Fruit fly (Drosophila melanogaster): ENCODE results near the gene CG42507.

CG42507 gene

dm6 chr3L:14757464-14758384 is at the start of gene CG42507:
TSS of gene CG42507 (minus strand) at chr3L:14757962.
- TF ChIP-seq CG16813 (GFP tag; IDR thresholded peaks at IDR 0.05; ENCODE audit: partially characterized antibody) (0 out of 3 replicates have a peak, but pooled peaks have one; percentile 29), MESR4 (GFP tag; optimal IDR thresholded peaks at IDR 0.05) (peak; percentile 3), CG6813 (GFP tag; optimal IDR thresholded peaks at IDR 0.05) (peak; percentile 57), CG15269 (tag; optimal IDR thresholded peaks at IDR 0.05) (peak; percentile 30), CG4404 (GFP tag; IDR thresholded peaks at IDR 0.05) (no peak), CG12299 (tag; optimal IDR thresholded peaks at IDR 0.05) (no peak), gem (tag; optimal IDR thresholded peaks at IDR 0.05) (peak; percentile 40), Dek (tag; optimal IDR thresholded peaks at IDR 0.05) (peak; percentile 18), pfk (GFP tag; optimal IDR thresholded peaks at IDR 0.05) (peak; percentile 65), Oli (tag; optimal IDR thresholded peaks at IDR 0.05) (no peak), ems (GFP tag; optimal IDR thresholded peaks at IDR 0.05) (peak; percentile 46), zfh1 (GFP tag; IDR thresholded peaks at IDR 0.05) (peak; percentile 27; the same call in 1 of the 3 replicates), Hr78 (GFP tag; optimal IDR thresholded peaks at IDR 0.05) (peak in 1 of 2 experiments; percentile 40), Antp (GFP tag; optimal IDR thresholded peaks at IDR 0.05) (no peak), scrt (GFP tag; optimal IDR thresholded peaks at IDR 0.05) (peak; percentile 61), sna (GFP tag; IDR thresholded peaks at IDR 0.05; ENCODE audit: partially characterized antibody) (peak; percentile 24; the same call in 1 of the 2 replicates), Blimp-1 (GFP tag; optimal IDR thresholded peaks at IDR 0.05) (peak; percentile 13), HmgZ (tag; optimal IDR thresholded peaks at IDR 0.05) (peak; percentile 9), CG12659 (GFP tag; optimal IDR thresholded peaks at IDR 0.05) (peak; percentile 32), CG34376 (GFP tag; optimal IDR thresholded peaks at IDR 0.05) (peak; percentile 94), schlank (tag; optimal IDR thresholded peaks at IDR 0.05) (peak; percentile 61), MTF-1 (GFP tag; optimal IDR thresholded peaks at IDR 0.05; ENCODE audit: borderline replicate concordance) (peak; percentile 72), Xrp1 (GFP tag; IDR thresholded peaks at IDR 0.05) (peak; percentile 66; the same call in 1 of the 2 replicates), CG32767 (GFP tag; IDR thresholded peaks at IDR 0.05) (peak; percentile 70; the same call in 1 of the 2 replicates), CG6175 (GFP tag; IDR thresholded peaks at IDR 0.05) (0 out of 3 replicates have a peak, but pooled peaks have one; percentile 18), Lhr (GFP tag; optimal IDR thresholded peaks at IDR 0.05) (no peak), Neu2 (GFP tag; optimal IDR thresholded peaks at IDR 0.05; ENCODE audit: borderline replicate concordance) (peak; percentile 58), CG15696 (tag; optimal IDR thresholded peaks at IDR 0.05) (peak; percentile 65), CG17912 (GFP tag; optimal IDR thresholded peaks at IDR 0.05) (peak; percentile 61), bigmax (GFP tag; optimal IDR thresholded peaks at IDR 0.05) (peak; percentile 64), CG8924 (tag; optimal IDR thresholded peaks at IDR 0.05) (peak; percentile 50), CG10366 (GFP tag; IDR thresholded peaks at IDR 0.05) (no peak), CG2889 (GFP tag; IDR thresholded peaks at IDR 0.05) (no peak), CG2712 (tag; optimal IDR thresholded peaks at IDR 0.05) (no peak), chm (GFP tag; IDR thresholded peaks at IDR 0.05) (peak; percentile 50), CG8281 (tag; optimal IDR thresholded peaks at IDR 0.05) (peak; percentile 61), CG4707 (GFP tag; optimal IDR thresholded peaks at IDR 0.05) (peak; percentile 46), Trl (optimal IDR thresholded peaks at IDR 0.05) (peak; percentile 95 to 98), Trl (GFP tag; optimal IDR thresholded peaks at IDR 0.05) (peak; percentile 59), mld (GFP tag; IDR thresholded peaks at IDR 0.05; ENCODE audit: partially characterized antibody) (no peak), jumu (GFP tag; optimal IDR thresholded peaks at IDR 0.05) (no peak), Rfx (GFP tag; IDR thresholded peaks at IDR 0.05) (peak; percentile 64), CG10431 (GFP tag; optimal IDR thresholded peaks at IDR 0.05) (peak; percentile 84), zf30C (GFP tag; optimal IDR thresholded peaks at IDR 0.05) (peak; percentile 41), chinmo (GFP tag; IDR thresholded peaks at IDR 0.05; ENCODE audit: partially characterized antibody) (peak; percentile 68; the same call in 2 of the 4 replicates), CG10565 (GFP tag; optimal IDR thresholded peaks at IDR 0.05) (no peak)
